Fruit fly (Drosophila melanogaster) whole organism, embryonic: ENCODE data around the gene CG14054.

Source experiments
- Bdp1 ChIP-seq: fragments of 200-800 bp; sonication (Bioruptor generic); optimal IDR thresholded peaks from 3 replicates; lab custom pipeline; 2016; ENCODE audit warnings: missing biosample characterization, missing genetic modification characterization
- CG12219 ChIP-seq: fragments of 200-800 bp; sonication (Bioruptor generic); optimal IDR thresholded peaks from 3 replicates; lab custom pipeline; 2018; ENCODE audit warnings: missing biosample characterization, mild to moderate bottlenecking, missing genetic modification characterization
- CG12391 ChIP-seq: fragments of 200-800 bp; sonication (Bioruptor generic); optimal IDR thresholded peaks from 3 replicates; lab custom pipeline; 2018; ENCODE audit warnings: missing biosample characterization, mild to moderate bottlenecking, missing genetic modification characterization, moderate library complexity
- CG13775 ChIP-seq: fragments of 200-800 bp; sonication (Bioruptor generic); optimal IDR thresholded peaks from 3 replicates; lab custom pipeline; 2017; ENCODE audit warnings: missing biosample characterization, mild to moderate bottlenecking, missing genetic modification characterization
- CG1603 ChIP-seq: fragments of 200-800 bp; sonication (Bioruptor generic); optimal IDR thresholded peaks from 2 replicates; lab custom pipeline; 2019; ENCODE audit warnings: missing biosample characterization, mild to moderate bottlenecking, missing genetic modification characterization, moderate library complexity
- CG16779 ChIP-seq: fragments of 200-800 bp; sonication (Bioruptor generic); IDR thresholded peaks from 2 replicates; pipeline ENCODE4 v1.3.6; 2022; ENCODE audit warnings: missing biosample characterization, missing genetic modification characterization
- CG17361 ChIP-seq: fragments of 200-800 bp; sonication (Bioruptor generic); IDR thresholded peaks from 3 replicates; pipeline ENCODE4 v1.3.6; 2022; ENCODE audit warnings: missing biosample characterization, missing genetic modification characterization
- CG2875 ChIP-seq: fragments of 200-800 bp; sonication (Bioruptor generic); optimal IDR thresholded peaks from 2 replicates; lab custom pipeline; 2017; ENCODE audit warnings: missing biosample characterization, mild to moderate bottlenecking, missing genetic modification characterization, missing genetic modification reagents
- CG3065 ChIP-seq: fragments of 200-800 bp; sonication (Bioruptor generic); optimal IDR thresholded peaks from 2 replicates; lab custom pipeline; 2016; ENCODE audit warnings: missing biosample characterization, missing genetic modification characterization
- CG31388 ChIP-seq: fragments of 200-800 bp; sonication (Bioruptor generic); optimal IDR thresholded peaks from 2 replicates; lab custom pipeline; 2016; ENCODE audit warnings: missing biosample characterization, missing genetic modification characterization
- CG3726 ChIP-seq: fragments of 200-800 bp; sonication (Bioruptor generic); IDR thresholded peaks from 3 replicates; pipeline ENCODE4, ENCODE4 v1.3.6; 2022; ENCODE audit warnings: missing biosample characterization, missing genetic modification characterization
- CG4328 ChIP-seq: fragments of 200-800 bp; sonication (Bioruptor generic); optimal IDR thresholded peaks from 3 replicates; lab custom pipeline; 2017; ENCODE audit warnings: missing biosample characterization, missing genetic modification reagents, missing genetic modification characterization
- CG6175 ChIP-seq: fragments of 200-800 bp; sonication (Bioruptor generic); IDR thresholded peaks from 3 replicates; pipeline ENCODE4 v1.3.6; 2022; ENCODE audit warnings: missing biosample characterization, missing genetic modification characterization
- CG6791 ChIP-seq: fragments of 200-800 bp; sonication (Bioruptor generic); IDR thresholded peaks from 3 replicates; pipeline ENCODE4 v1.3.6; 2022; ENCODE audit warnings: missing biosample characterization, missing genetic modification characterization; ENCODE audit not compliant: partially characterized antibody
- CG7271 ChIP-seq: fragments of 200-800 bp; sonication (Bioruptor generic); optimal IDR thresholded peaks from 2 replicates; lab custom pipeline; 2018; ENCODE audit warnings: missing biosample characterization, mild to moderate bottlenecking, missing genetic modification characterization, moderate library complexity
- CG7987 ChIP-seq: fragments of 200-800 bp; sonication (Bioruptor generic); optimal IDR thresholded peaks from 2 replicates; lab custom pipeline; 2018; ENCODE audit warnings: missing biosample characterization, mild to moderate bottlenecking, missing genetic modification characterization, moderate library complexity
- CG8359 ChIP-seq: fragments of 200-800 bp; sonication (Bioruptor generic); optimal IDR thresholded peaks from 2 replicates; lab custom pipeline; 2017; ENCODE audit warnings: missing biosample characterization, mild to moderate bottlenecking, missing genetic modification characterization, borderline replicate concordance
- CG9876 ChIP-seq: fragments of 200-800 bp; sonication (Bioruptor generic); optimal IDR thresholded peaks from 2 replicates; lab custom pipeline; 2016; ENCODE audit warnings: missing biosample characterization, missing genetic modification characterization
- Doc2 ChIP-seq: fragments of 200-800 bp; sonication (Bioruptor generic); IDR thresholded peaks from 2 replicates; pipeline ENCODE4 v1.3.6; 2022; ENCODE audit warnings: missing biosample characterization, missing genetic modification characterization
- Fer2 ChIP-seq: fragments of 200-800 bp; sonication (Bioruptor generic); optimal IDR thresholded peaks from 2 replicates; lab custom pipeline; 2018; ENCODE audit warnings: missing biosample characterization, mild to moderate bottlenecking, missing genetic modification characterization, moderate library complexity
- H15 ChIP-seq: fragments of 200-800 bp; sonication (Bioruptor generic); IDR thresholded peaks from 3 replicates; pipeline ENCODE4 v1.3.6; 2022; ENCODE audit warnings: missing biosample characterization, missing genetic modification characterization
- Hr51 ChIP-seq, 2 experiments: fragments of 200-800 bp; sonication (Bioruptor generic); optimal IDR thresholded peaks; 2 replicates in 1 of 2; 3 replicates in 1 of 2; lab custom pipeline; 2016 to 2018; ENCODE audit warnings: missing biosample characterization in 2 of 2, missing genetic modification characterization in 2 of 2, mild to moderate bottlenecking in 1 of 2, moderate library complexity in 1 of 2
- Lim3 ChIP-seq: fragments of 200-800 bp; sonication (Bioruptor generic); IDR thresholded peaks from 2 replicates; pipeline ENCODE4 v1.3.6; 2022; ENCODE audit warnings: missing biosample characterization, missing genetic modification characterization
- Lpt ChIP-seq: fragments of >200 bp; optimal IDR thresholded peaks from 2 replicates; lab custom pipeline; 2018; ENCODE audit warnings: missing biosample characterization, missing genetic modification characterization
- MESR4 ChIP-seq: fragments of 200-800 bp; sonication (Bioruptor generic); optimal IDR thresholded peaks from 2 replicates; lab custom pipeline; 2018; ENCODE audit warnings: missing biosample characterization, mild to moderate bottlenecking, missing genetic modification characterization, moderate library complexity
- Mes4 ChIP-seq: fragments of 200-800 bp; sonication (Bioruptor generic); optimal IDR thresholded peaks from 2 replicates; lab custom pipeline; 2016; ENCODE audit warnings: missing biosample characterization, missing genetic modification characterization
- Oli ChIP-seq: fragments of 200-800 bp; sonication (Bioruptor generic); optimal IDR thresholded peaks from 2 replicates; lab custom pipeline; 2018; ENCODE audit warnings: missing biosample characterization, mild to moderate bottlenecking, missing genetic modification characterization, moderate library complexity
- Pdp1 ChIP-seq, 2 experiments: fragments of 200-800 bp; sonication (Bioruptor generic); optimal IDR thresholded peaks; 3 replicates each; lab custom pipeline; 2016; ENCODE audit warnings: missing biosample characterization in 2 of 2, missing genetic modification characterization in 2 of 2, mild to moderate bottlenecking in 1 of 2, moderate library complexity in 1 of 2
- Ptx1 ChIP-seq: fragments of 200-800 bp; sonication (Bioruptor generic); IDR thresholded peaks from 2 replicates; pipeline ENCODE4 v1.3.6; 2022; ENCODE audit warnings: missing biosample characterization, missing genetic modification characterization
- Sox100B ChIP-seq: fragments of 200-800 bp; sonication (Bioruptor generic); optimal IDR thresholded peaks from 3 replicates; lab custom pipeline; 2018; ENCODE audit warnings: missing biosample characterization, mild to moderate bottlenecking, missing genetic modification characterization
- Sox102F ChIP-seq: fragments of 200-800 bp; sonication (Bioruptor generic); optimal IDR thresholded peaks from 2 replicates; lab custom pipeline; 2018; ENCODE audit warnings: missing biosample characterization, mild to moderate bottlenecking, missing genetic modification characterization, moderate library complexity
- Xrp1 ChIP-seq: fragments of 200-800 bp; sonication (Bioruptor generic); IDR thresholded peaks from 2 replicates; pipeline ENCODE4 v1.3.6; 2022; ENCODE audit warnings: missing biosample characterization, missing genetic modification characterization
- aop ChIP-seq: fragments of 200-800 bp; sonication (Bioruptor generic); IDR thresholded peaks from 2 replicates; pipeline ENCODE4 v1.3.6; 2022; ENCODE audit warnings: missing biosample characterization, missing genetic modification characterization
- cato ChIP-seq: fragments of 200-800 bp; sonication (Bioruptor generic); optimal IDR thresholded peaks from 2 replicates; lab custom pipeline; 2016; ENCODE audit warnings: missing biosample characterization, missing genetic modification characterization, borderline replicate concordance
- cg ChIP-seq: fragments of 200-800 bp; sonication (Bioruptor generic); optimal IDR thresholded peaks from 3 replicates; lab custom pipeline; 2019; ENCODE audit warnings: missing biosample characterization, mild to moderate bottlenecking, missing genetic modification characterization, moderate library complexity
- crp ChIP-seq, 2 experiments: fragments of 200-800 bp; sonication (Bioruptor generic); optimal IDR thresholded peaks; 2 replicates in 1 of 2; 3 replicates in 1 of 2; lab custom pipeline; 2017; ENCODE audit warnings: missing biosample characterization in 2 of 2, missing genetic modification characterization in 2 of 2, mild to moderate bottlenecking in 1 of 2, moderate library complexity in 1 of 2
- eyg ChIP-seq: fragments of 200-800 bp; sonication (Bioruptor generic); optimal IDR thresholded peaks from 3 replicates; lab custom pipeline; 2016; ENCODE audit warnings: missing biosample characterization, missing genetic modification characterization
- fd96Cb ChIP-seq: fragments of 200-800 bp; sonication (Bioruptor generic); optimal IDR thresholded peaks from 2 replicates; lab custom pipeline; 2018; ENCODE audit warnings: missing biosample characterization, mild to moderate bottlenecking, missing genetic modification characterization, moderate library complexity
- kay ChIP-seq: fragments of 200-800 bp; sonication (Bioruptor generic); optimal IDR thresholded peaks from 2 replicates; lab custom pipeline; 2016; ENCODE audit warnings: missing biosample characterization, missing genetic modification characterization
- lola ChIP-seq, 3 experiments: fragments of >200 bp in 2 of 3; fragments of 200-800 bp in 1 of 3; sonication (Bioruptor generic) in 1 of 3; optimal IDR thresholded peaks; 2 replicates each; lab custom pipeline; 2017 to 2019; ENCODE audit warnings: missing biosample characterization in 3 of 3, missing genetic modification characterization in 3 of 3, mild to moderate bottlenecking in 1 of 3, moderate library complexity in 1 of 3
- otp ChIP-seq: fragments of 200-800 bp; sonication (Bioruptor generic); IDR thresholded peaks from 3 replicates; pipeline ENCODE4, ENCODE4 v1.3.6; 2022; ENCODE audit warnings: missing biosample characterization, missing genetic modification characterization
- sob ChIP-seq: fragments of 200-800 bp; sonication (Bioruptor generic); IDR thresholded peaks from 2 replicates; pipeline ENCODE4 v1.3.6; 2022; ENCODE audit warnings: missing biosample characterization, missing genetic modification characterization
- sr ChIP-seq: fragments of 200-800 bp; sonication (Bioruptor generic); IDR thresholded peaks from 3 replicates; pipeline ENCODE4 v1.3.6; 2022; ENCODE audit warnings: missing biosample characterization, missing genetic modification characterization
- stc ChIP-seq: fragments of 200-800 bp; sonication (Bioruptor generic); IDR thresholded peaks from 2 replicates; pipeline ENCODE4 v1.3.6; 2022; ENCODE audit warnings: missing biosample characterization, missing genetic modification characterization
- tin ChIP-seq: fragments of 200-800 bp; sonication (Bioruptor generic); optimal IDR thresholded peaks from 3 replicates; lab custom pipeline; 2016; ENCODE audit warnings: missing biosample characterization, missing genetic modification characterization
- tio ChIP-seq: fragments of 200-800 bp; sonication (Bioruptor generic); optimal IDR thresholded peaks from 2 replicates; lab custom pipeline; 2017; ENCODE audit warnings: missing biosample characterization, missing genetic modification characterization, inconsistent platforms
- ttk ChIP-seq: fragments of 200-800 bp; sonication (Bioruptor generic); IDR thresholded peaks from 2 replicates; pipeline ENCODE4 v2.1.2; 2022; ENCODE audit warnings: missing biosample characterization, missing genetic modification characterization
- twi ChIP-seq: fragments of 200-800 bp; optimal IDR thresholded peaks from 2 replicates; lab custom pipeline; 2019; ENCODE audit warnings: missing biosample characterization, mild to moderate bottlenecking, missing genetic modification characterization, moderate library complexity
- usp ChIP-seq: fragments of >200 bp; optimal IDR thresholded peaks from 2 replicates; lab custom pipeline; 2017; ENCODE audit warnings: missing biosample characterization, missing genetic modification characterization
- wor ChIP-seq: fragments of 200-800 bp; sonication (Bioruptor generic); IDR thresholded peaks from 2 replicates; pipeline ENCODE4 v1.3.6; 2022; ENCODE audit warnings: missing biosample characterization, missing genetic modification characterization
- zfh1 ChIP-seq: fragments of 200-800 bp; sonication (Bioruptor generic); IDR thresholded peaks from 3 replicates; pipeline ENCODE4 v1.3.6; 2022; ENCODE audit warnings: missing biosample characterization, missing genetic modification characterization

The CG14054 gene

DNA sequence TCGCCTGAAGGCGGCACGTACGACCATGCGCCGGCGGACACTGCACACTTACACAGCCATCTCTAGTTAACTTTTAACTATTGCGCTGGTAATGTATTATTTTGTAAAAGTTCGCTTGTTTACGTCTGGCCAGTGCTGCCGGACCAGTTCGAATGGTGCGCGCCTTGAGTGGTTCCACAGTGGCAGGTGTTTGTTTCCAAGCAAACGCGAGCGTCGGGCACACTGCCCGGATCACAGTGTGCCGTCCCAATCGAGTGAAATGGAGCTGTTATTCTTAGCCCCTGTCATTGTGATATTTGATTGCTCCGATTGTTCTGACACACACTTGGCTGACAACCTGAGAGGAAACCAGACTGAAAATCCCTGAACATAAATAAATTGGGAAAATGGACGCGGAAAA is 7.2 kb upstream of the CG14054 start, which contains the start of gene CG4199 (continued):
- TF ChIP-seq CG12219 (GFP tag; lab: Kevin White, UChicago) (no peak), Oli (no peak), Sox102F (GFP tag; lab: Kevin White, UChicago) (no peak), Hr51 (GFP tag; optimal IDR thresholded peaks at IDR 0.05; lab: Kevin White, UChicago) (no peak), CG9876 (no peak), Pdp1 (GFP tag; optimal IDR thresholded peaks at IDR 0.05; lab: Kevin White, UChicago) (peak in 1 of 2 experiments; percentile 35), H15 (GFP tag; lab: Robert Waterston, UW) (no peak), CG31388 (GFP tag; lab: Kevin White, UChicago) (no peak), aop (GFP tag; lab: Robert Waterston, UW) (no peak), CG6791 (GFP tag; lab: Robert Waterston, UW) (peak; percentile 36; the same call in 1 of the 3 replicates), cg (GFP tag; lab: Kevin White, UChicago) (no peak), CG1603 (tag; lab: Kevin White, UChicago) (peak; percentile 71), zfh1 (GFP tag; lab: Robert Waterston, UW) (no peak), usp (no peak), Fer2 (tag; lab: Kevin White, UChicago) (no peak), CG17361 (GFP tag; lab: Robert Waterston, UW) (no peak), Bdp1 (no peak), fd96Cb (tag; lab: Kevin White, UChicago) (no peak), tio (GFP tag; lab: Kevin White, UChicago) (no peak), Lpt (GFP tag; lab: Kevin White, UChicago) (no peak), CG8359 (no peak), sr (GFP tag; lab: Robert Waterston, UW) (no peak), wor (GFP tag; lab: Robert Waterston, UW) (no peak), Ptx1 (no peak), CG3726 (GFP tag; lab: Robert Waterston, UW) (no peak), Lim3 (GFP tag; lab: Robert Waterston, UW) (no peak), ttk (no peak), Xrp1 (GFP tag; lab: Robert Waterston, UW) (no peak), eyg (GFP tag; lab: Kevin White, UChicago) (no peak), MESR4 (GFP tag; lab: Kevin White, UChicago) (peak; percentile 70), crp (GFP tag; optimal IDR thresholded peaks at IDR 0.05; lab: Kevin White, UChicago) (peak in 1 of 2 experiments; percentile 7), CG4328 (GFP tag; lab: Kevin White, UChicago) (no peak), stc (GFP tag; lab: Robert Waterston, UW) (no peak), twi (tag; lab: Kevin White, UChicago) (no peak), CG16779 (GFP tag; lab: Robert Waterston, UW) (no peak), CG7987 (no peak), Sox100B (GFP tag; lab: Kevin White, UChicago) (no peak), kay (GFP tag; lab: Kevin White, UChicago) (no peak), CG13775 (GFP tag; lab: Kevin White, UChicago) (no peak), cato (GFP tag; lab: Kevin White, UChicago) (no peak), Doc2 (GFP tag; lab: Robert Waterston, UW) (no peak), Mes4 (no peak), otp (no peak), sob (0 out of 2 replicates have a peak, but pooled peaks have one; percentile 36), tin (GFP tag; lab: Kevin White, UChicago) (no peak), CG7271 (tag; lab: Kevin White, UChicago) (no peak), CG12391 (tag; lab: Kevin White, UChicago) (no peak), lola (GFP tag; optimal IDR thresholded peaks at IDR 0.05; lab: Kevin White, UChicago) (no peak), CG3065 (GFP tag; lab: Kevin White, UChicago) (no peak), CG2875 (GFP tag; lab: Kevin White, UChicago) (no peak), CG6175 (GFP tag; lab: Robert Waterston, UW) (no peak)
